Worm (Caenorhabditis elegans): ENCODE results near the gene ckk-1.

DNA sequence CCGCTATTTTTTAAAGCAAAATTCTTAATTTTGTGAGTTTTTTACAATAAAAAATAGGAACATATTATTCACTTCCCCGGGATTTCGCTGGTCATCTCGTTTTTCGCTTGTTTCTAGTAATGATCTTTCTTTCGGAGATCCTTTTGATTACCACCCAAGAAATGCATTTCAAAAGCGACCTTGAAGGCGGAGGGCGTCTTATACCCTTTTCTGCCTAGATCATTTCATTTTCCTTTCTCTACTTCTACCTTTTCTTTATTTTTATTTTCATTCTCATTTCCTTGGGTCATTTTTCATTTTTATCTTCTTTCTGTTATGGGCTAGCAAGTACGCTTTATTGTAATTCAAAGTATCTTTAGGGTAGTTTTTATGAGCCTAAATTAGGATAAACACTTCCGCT, 15.1 kb upstream of the ckk-1 start:
- no peak for TF ChIP-seq aly-2 (tag; optimal IDR thresholded peaks at IDR 0.05)
- no peak for TF ChIP-seq nhr-12 (tag; optimal IDR thresholded peaks at IDR 0.05)
- no peak for TF ChIP-seq ceh-82 (tag; optimal IDR thresholded peaks at IDR 0.05)

Data from whole organism, L2 larva.